Fruit fly (Drosophila melanogaster): ENCODE data around the gene boss.

Gene boss

dm6 chr3R:26004377-26005000 is 42.7 kb downstream of the boss start:
- TF ChIP-seq Ets96B (tag; optimal IDR thresholded peaks at IDR 0.05) (peak; percentile 49), spab (GFP tag; optimal IDR thresholded peaks at IDR 0.05) (peak; percentile 72), ss (GFP tag; optimal IDR thresholded peaks at IDR 0.05) (peak; percentile 73 to 86), CG3032 (tag; optimal IDR thresholded peaks at IDR 0.05) (peak; percentile 9), Sox15 (GFP tag; optimal IDR thresholded peaks at IDR 0.05) (no peak), CG6808 (GFP tag; optimal IDR thresholded peaks at IDR 0.05) (peak; percentile 82), CG4318 (GFP tag; optimal IDR thresholded peaks at IDR 0.05) (no peak), salr (GFP tag; optimal IDR thresholded peaks at IDR 0.05) (peak in 1 of 2 experiments; percentile 14), Hr4 (GFP tag; optimal IDR thresholded peaks at IDR 0.05) (no peak), CG6792 (GFP tag; optimal IDR thresholded peaks at IDR 0.05) (no peak), Eip78C (GFP tag) (peak; percentile 58), CG10669 (GFP tag; optimal IDR thresholded peaks at IDR 0.05) (peak; percentile 70), Eip75B (GFP tag; optimal IDR thresholded peaks at IDR 0.05) (peak; percentile 25), CG1621 (tag; optimal IDR thresholded peaks at IDR 0.05) (peak; percentile 50), CG9139 (GFP tag; optimal IDR thresholded peaks at IDR 0.05) (peak; percentile 80), CG6163 (GFP tag; IDR thresholded peaks at IDR 0.05) (peak; percentile 62; the same call in 1 of the 3 replicates)

- TF ChIP-seq Sox102F (GFP tag; optimal IDR thresholded peaks at IDR 0.05) (no peak), CG4318 (GFP tag; optimal IDR thresholded peaks at IDR 0.05) (no peak), CG11294 (GFP tag; IDR thresholded peaks at IDR 0.05) (no peak), Hr38 (GFP tag; optimal IDR thresholded peaks at IDR 0.05) (no peak), acj6 (GFP tag; optimal IDR thresholded peaks at IDR 0.05) (no peak), CG32006 (GFP tag; optimal IDR thresholded peaks at IDR 0.05) (no peak), Sox14 (GFP tag; optimal IDR thresholded peaks at IDR 0.05) (no peak), CG3032 (tag; optimal IDR thresholded peaks at IDR 0.05) (no peak), CG10631 (GFP tag; optimal IDR thresholded peaks at IDR 0.05) (no peak)
Observed at dm6 chr3R:26005619-26005977, 43.8 kb downstream of the boss start.

- TF ChIP-seq spab (GFP tag; optimal IDR thresholded peaks at IDR 0.05) (peak; percentile 58), CG6808 (GFP tag; optimal IDR thresholded peaks at IDR 0.05) (peak; percentile 66), CG6276 (GFP tag; optimal IDR thresholded peaks at IDR 0.05) (peak; percentile 61), vri (GFP tag; optimal IDR thresholded peaks at IDR 0.05) (peak; percentile 47), CG11762 (GFP tag; optimal IDR thresholded peaks at IDR 0.05; ENCODE audit: insufficient read depth) (no peak), CG32006 (GFP tag; optimal IDR thresholded peaks at IDR 0.05) (no peak), Hr4 (GFP tag; optimal IDR thresholded peaks at IDR 0.05) (peak; percentile 5), CG8319 (GFP tag; optimal IDR thresholded peaks at IDR 0.05) (no peak), CG31627 (GFP tag; optimal IDR thresholded peaks at IDR 0.05) (no peak), CG8632 (GFP tag; optimal IDR thresholded peaks at IDR 0.05) (no peak), Hr38 (GFP tag; optimal IDR thresholded peaks at IDR 0.05) (no peak), ss (GFP tag; optimal IDR thresholded peaks at IDR 0.05) (peak; percentile 80 to 92), eg (GFP tag; IDR thresholded peaks at IDR 0.05) (peak; percentile 71), Gug (GFP tag; IDR thresholded peaks at IDR 0.05) (0 out of 2 replicates have a peak, but pooled peaks have one; percentile 29), dac (GFP tag; optimal IDR thresholded peaks at IDR 0.05) (no peak), CG11294 (GFP tag; IDR thresholded peaks at IDR 0.05) (no peak), esn (GFP tag; optimal IDR thresholded peaks at IDR 0.05) (no peak), Blimp-1 (GFP tag; optimal IDR thresholded peaks at IDR 0.05) (peak; percentile 15), Eip93F (GFP tag; optimal IDR thresholded peaks at IDR 0.05) (peak; percentile 15), CG9139 (GFP tag; optimal IDR thresholded peaks at IDR 0.05) (peak; percentile 69), CG10669 (GFP tag; optimal IDR thresholded peaks at IDR 0.05) (peak; percentile 4), lz (GFP tag; optimal IDR thresholded peaks at IDR 0.05) (no peak), CG10631 (GFP tag; optimal IDR thresholded peaks at IDR 0.05) (no peak), fkh (GFP tag; optimal IDR thresholded peaks at IDR 0.05) (peak; percentile 62), svp (GFP tag) (peak; percentile 75), CG11902 (GFP tag; optimal IDR thresholded peaks at IDR 0.05) (no peak), CG3032 (tag; optimal IDR thresholded peaks at IDR 0.05) (peak; percentile 44), salr (GFP tag; optimal IDR thresholded peaks at IDR 0.05) (no peak), CG16779 (tag; optimal IDR thresholded peaks at IDR 0.05) (peak; percentile 62), CG15336 (GFP tag; IDR thresholded peaks at IDR 0.05) (peak; percentile 58), Hr39 (GFP tag; optimal IDR thresholded peaks at IDR 0.05) (no peak), CG6163 (GFP tag; IDR thresholded peaks at IDR 0.05) (peak; percentile 33; the same call in 1 of the 3 replicates)
Observed at dm6 chr3R:26005978-26006934, 44.5 kb downstream of the boss start.
